Worm (Caenorhabditis elegans): ENCODE results near the gene C25F6.8.

Gene C25F6.8

DNA sequence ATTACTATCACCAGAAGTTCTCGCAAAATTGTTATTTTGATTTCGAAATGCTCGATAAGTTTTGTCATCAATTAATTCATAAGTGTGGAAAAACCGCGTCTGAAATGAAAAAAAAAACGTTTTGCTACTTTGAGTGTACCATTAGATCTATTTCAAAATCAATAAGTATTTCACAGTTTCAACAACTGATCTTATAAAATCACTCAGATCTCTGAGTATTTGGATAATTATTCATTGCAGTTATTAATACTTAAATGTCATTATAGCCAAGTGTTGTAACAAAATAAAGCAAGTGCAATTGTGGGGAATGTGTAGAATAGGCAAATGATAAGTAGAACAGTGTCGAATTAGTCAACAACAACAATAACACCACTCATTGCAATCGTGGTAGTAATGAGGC lies 41.7 kb upstream of the C25F6.8 start, which contains the start of gene C03F11.4:
Gene C03F11.4 (minus strand): TSS at position 101 of the 400 bp plus-strand sequence.
- no peak for TF ChIP-seq efl-1 (GFP tag; optimal IDR thresholded peaks at IDR 0.05)
- no peak for TF ChIP-seq lag-1 (GFP tag; IDR thresholded peaks at IDR 0.05)
- no peak for TF ChIP-seq let-526 (GFP tag; IDR thresholded peaks at IDR 0.05)
- TF ChIP-seq C17E4.6 (GFP tag; IDR thresholded peaks at IDR 0.05) = no peak
- no peak for TF ChIP-seq tbp1 (GFP tag; optimal IDR thresholded peaks at IDR 0.05)
- TF ChIP-seq lir-1 (GFP tag; conservative IDR thresholded peaks at IDR 0.05) = no peak
- no peak for TF ChIP-seq fkh-3 (tag; optimal IDR thresholded peaks at IDR 0.05)
- no peak for TF ChIP-seq lin-35 (GFP tag; optimal IDR thresholded peaks at IDR 0.05)
- TF ChIP-seq athp-1 (tag; optimal IDR thresholded peaks at IDR 0.05) = no peak

DNA sequence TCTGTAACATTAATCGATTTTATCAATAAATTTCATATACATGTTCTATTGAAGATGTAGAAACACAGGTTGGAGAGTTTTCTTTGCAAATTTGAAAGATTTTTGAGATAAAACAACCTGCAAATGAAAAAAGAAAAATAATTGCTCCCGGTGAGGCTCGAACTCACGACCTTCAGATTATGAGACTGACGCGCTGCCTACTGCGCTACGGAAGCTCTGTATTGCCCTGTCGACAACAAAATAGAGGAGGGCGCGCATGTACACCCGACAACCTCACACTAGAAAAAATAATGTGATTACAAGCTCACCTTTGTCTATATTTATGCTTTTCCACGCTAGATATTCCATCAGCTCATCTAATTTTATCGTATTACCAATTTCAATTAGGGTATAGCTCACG lies 40.8 kb upstream of the C25F6.8 start:
- TF ChIP-seq ztf-26 (tag; optimal IDR thresholded peaks at IDR 0.05) (no peak), lsl-1 (GFP tag; optimal IDR thresholded peaks at IDR 0.05) (no peak), snpc-1.3 (tag; optimal IDR thresholded peaks at IDR 0.05; ENCODE audit: insufficient read depth) (peak; percentile 39), lin-54 (GFP tag; optimal IDR thresholded peaks at IDR 0.05) (no peak), Y53F4B.3 (GFP tag; IDR thresholded peaks at IDR 0.05) (no peak), dox-1 (GFP tag; IDR thresholded peaks at IDR 0.05) (0 out of 2 replicates have a peak, but pooled peaks have one; percentile 51), lin-35 (GFP tag; optimal IDR thresholded peaks at IDR 0.05) (no peak), zfh-2 (GFP tag; conservative IDR thresholded peaks at IDR 0.05) (no peak), snpc-4 (GFP tag; optimal IDR thresholded peaks at IDR 0.05) (peak; percentile 28), snpc-4 (tag; optimal IDR thresholded peaks at IDR 0.05) (peak in 2 of 4 experiments; percentile 41 to 68), nhr-179 (tag; optimal IDR thresholded peaks at IDR 0.05) (no peak), ztf-18 (tag; optimal IDR thresholded peaks at IDR 0.05) (peak; percentile 63), F23B12.7 (tag; optimal IDR thresholded peaks at IDR 0.05; ENCODE audit: insufficient read depth) (peak; percentile 10), nhr-27 (tag; optimal IDR thresholded peaks at IDR 0.05) (no peak), snpc-3.4 (tag; optimal IDR thresholded peaks at IDR 0.05) (peak; percentile 47), Y56A3A.18 (GFP tag; IDR thresholded peaks at IDR 0.05) (no peak), aptf-2 (GFP tag; conservative IDR thresholded peaks at IDR 0.05) (no peak), rcor-1 (GFP tag; IDR thresholded peaks at IDR 0.05) (peak; percentile 74), hsf-1 (GFP tag; IDR thresholded peaks at IDR 0.05) (no peak), unc-130 (GFP tag; optimal IDR thresholded peaks at IDR 0.05) (no peak), B0261.1 (tag; optimal IDR thresholded peaks at IDR 0.05) (peak; percentile 91), bed-1 (GFP tag; IDR thresholded peaks at IDR 0.05) (no peak), hmg-20 (GFP tag; IDR thresholded peaks at IDR 0.05) (no peak; the same call in 1 of the 2 replicates), ztf-22 (GFP tag; optimal IDR thresholded peaks at IDR 0.05) (no peak), efl-1 (GFP tag; optimal IDR thresholded peaks at IDR 0.05) (no peak), dpl-1 (GFP tag; optimal IDR thresholded peaks at IDR 0.05) (no peak), pbrm-1 (GFP tag; IDR thresholded peaks at IDR 0.05) (peak; percentile 51; the same call in 1 of the 2 replicates), nhr-80 (tag; optimal IDR thresholded peaks at IDR 0.05) (no peak), lsy-27 (tag; optimal IDR thresholded peaks at IDR 0.05; ENCODE audit: borderline replicate concordance, insufficient read depth) (no peak), rec-8 (tag; optimal IDR thresholded peaks at IDR 0.05) (peak; percentile 1 to 35), nhr-90 (tag; optimal IDR thresholded peaks at IDR 0.05) (peak; percentile 74), lag-1 (GFP tag; IDR thresholded peaks at IDR 0.05) (no peak), dpff-1 (tag; optimal IDR thresholded peaks at IDR 0.05) (no peak), B0019.2 (GFP tag; conservative IDR thresholded peaks at IDR 0.05) (no peak), lir-1 (GFP tag; conservative IDR thresholded peaks at IDR 0.05) (no peak), F37B4.10 (GFP tag; IDR thresholded peaks at IDR 0.05) (no peak), hlh-26 (GFP tag; conservative IDR thresholded peaks at IDR 0.05) (no peak), hlh-12 (tag; optimal IDR thresholded peaks at IDR 0.05) (no peak), mcd-1 (GFP tag; IDR thresholded peaks at IDR 0.05) (peak; percentile 48), cebp-1 (GFP tag; IDR thresholded peaks at IDR 0.05) (no peak), cebp-1 (tag; optimal IDR thresholded peaks at IDR 0.05) (no peak)

All from whole organism, young adult.